Worm (Caenorhabditis elegans) whole organism, late embryonic: ENCODE results near the gene pgp-8.

Source experiments
- ceh-48 ChIP-seq: sonication (generic microtip); optimal IDR thresholded peaks from 2 replicates; lab custom pipeline; 2016; ENCODE audit warnings: missing genetic modification characterization, inconsistent platforms, missing compliant biosample characterization
- nfya-1 ChIP-seq: sonication (generic microtip); optimal IDR thresholded peaks from 2 replicates; lab custom pipeline; 2017; ENCODE audit warnings: missing genetic modification characterization, mild to moderate bottlenecking, missing compliant biosample characterization, antibody characterized with exemption, moderate library complexity
- tbx-2 ChIP-seq: sonication (generic microtip); optimal IDR thresholded peaks from 2 replicates; lab custom pipeline; 2016; ENCODE audit warnings: missing genetic modification characterization, missing compliant biosample characterization
- ttx-3 ChIP-seq: sonication (generic microtip); optimal IDR thresholded peaks from 2 replicates; lab custom pipeline; 2016; ENCODE audit warnings: missing genetic modification reagents, missing genetic modification characterization, missing compliant biosample characterization

- TF ChIP-seq ttx-3 (no peak), tbx-2 (tag; lab: Kevin White, UChicago) (no peak), nfya-1 (tag; lab: Kevin White, UChicago) (no peak), ceh-48 (no peak)
Measured at ce11 chrX:10834568-10834967, 29.7 kb downstream of the pgp-8 start.
